Worm (Caenorhabditis elegans): ENCODE measurements around the gene dpy-6.

ce11 chrX:8419252-8419651 lies 36.2 kb downstream of the dpy-6 start:
- TF ChIP-seq ztf-23 (GFP tag; IDR thresholded peaks at IDR 0.05) = no peak
- no peak for TF ChIP-seq flt-1 (GFP tag; IDR thresholded peaks at IDR 0.05)
- TF ChIP-seq ref-1 (GFP tag; conservative IDR thresholded peaks at IDR 0.05) = no peak
- TF ChIP-seq ztf-29 (GFP tag; IDR thresholded peaks at IDR 0.05) = no peak
- TF ChIP-seq cog-1 (tag; optimal IDR thresholded peaks at IDR 0.05) = no peak
- no peak for TF ChIP-seq tab-1 (GFP tag; IDR thresholded peaks at IDR 0.05)
- TF ChIP-seq med-1 (GFP tag; optimal IDR thresholded peaks at IDR 0.05; ENCODE audit: insufficient read depth) = no peak
- TF ChIP-seq klf-2 (GFP tag; conservative IDR thresholded peaks at IDR 0.05) = no peak
- no peak for TF ChIP-seq T22C8.4 (GFP tag; IDR thresholded peaks at IDR 0.05)
